Worm (Caenorhabditis elegans) whole organism, mixed stage, embryonic: ENCODE data around the gene Y76B12C.4.

Source experiments
- M03D4.4 ChIP-seq: sonication (generic microtip); optimal IDR thresholded peaks from 2 replicates; lab custom pipeline; 2017; ENCODE audit warnings: mild to moderate bottlenecking, missing genetic modification characterization, missing compliant biosample characterization
- bed-3 ChIP-seq: fragments of 200-800 bp; sonication (Bioruptor generic); optimal IDR thresholded peaks from 3 replicates; lab custom pipeline; 2018; ENCODE audit warnings: mild to moderate bottlenecking, missing genetic modification characterization, moderate library complexity, missing compliant biosample characterization
- blmp-1 ChIP-seq: fragments of 150-350 bp; optimal IDR thresholded peaks from 2 replicates; lab custom pipeline; 2014; ENCODE audit warnings: missing biosample characterization, missing genetic modification characterization
- ceh-39 ChIP-seq: fragments of 150-350 bp; optimal IDR thresholded peaks from 2 replicates; lab custom pipeline; 2014; ENCODE audit warnings: missing biosample characterization, missing genetic modification characterization
- ceh-43 ChIP-seq: fragments of 200-800 bp; sonication (Bioruptor generic); optimal IDR thresholded peaks from 2 replicates; lab custom pipeline; 2018; ENCODE audit warnings: mild to moderate bottlenecking, missing genetic modification characterization, moderate library complexity, missing compliant biosample characterization
- ceh-83 ChIP-seq: fragments of 200-800 bp; sonication (Bioruptor generic); optimal IDR thresholded peaks from 2 replicates; lab custom pipeline; 2018; ENCODE audit warnings: mild to moderate bottlenecking, missing genetic modification characterization, missing compliant biosample characterization
- ces-1 ChIP-seq: fragments of 150-350 bp; optimal IDR thresholded peaks from 2 replicates; lab custom pipeline; 2014; ENCODE audit warnings: missing biosample characterization, missing genetic modification reagents, missing genetic modification characterization
- cnd-1 ChIP-seq: fragments of 200-800 bp; sonication (Bioruptor generic); optimal IDR thresholded peaks from 2 replicates; lab custom pipeline; 2018; ENCODE audit warnings: mild to moderate bottlenecking, missing genetic modification characterization, missing compliant biosample characterization
- drap-1 ChIP-seq: fragments of 200-800 bp; sonication (Bioruptor generic); optimal IDR thresholded peaks from 3 replicates; lab custom pipeline; 2018; ENCODE audit warnings: mild to moderate bottlenecking, missing genetic modification characterization, missing compliant biosample characterization
- elt-1 ChIP-seq: sonication (generic microtip); optimal IDR thresholded peaks from 2 replicates; lab custom pipeline; 2017; ENCODE audit warnings: missing genetic modification characterization, mild to moderate bottlenecking, missing compliant biosample characterization, antibody characterized with exemption, moderate library complexity, borderline replicate concordance; ENCODE audit not compliant: insufficient read depth
- elt-3 ChIP-seq: fragments of 150-350 bp; optimal IDR thresholded peaks from 2 replicates; lab custom pipeline; 2014; ENCODE audit warnings: missing biosample characterization, missing genetic modification characterization
- flh-1 ChIP-seq: fragments of 200-800 bp; sonication (Bioruptor generic); optimal IDR thresholded peaks from 2 replicates; lab custom pipeline; 2018; ENCODE audit warnings: mild to moderate bottlenecking, missing genetic modification characterization, moderate library complexity, missing compliant biosample characterization
- ham-2 ChIP-seq: fragments of 200-800 bp; sonication (Bioruptor generic); optimal IDR thresholded peaks from 2 replicates; lab custom pipeline; 2018; ENCODE audit warnings: mild to moderate bottlenecking, missing genetic modification characterization, missing compliant biosample characterization
- hlh-1 ChIP-seq: fragments of 150-350 bp; optimal IDR thresholded peaks from 2 replicates; lab custom pipeline; 2014; ENCODE audit warnings: missing biosample characterization, missing genetic modification reagents, missing genetic modification characterization
- lin-13 ChIP-seq: fragments of 150-350 bp; optimal IDR thresholded peaks from 2 replicates; lab custom pipeline; 2014; ENCODE audit warnings: missing biosample characterization, missing genetic modification characterization
- lin-32 ChIP-seq: fragments of 200-800 bp; sonication (Bioruptor generic); optimal IDR thresholded peaks from 2 replicates; lab custom pipeline; 2018; ENCODE audit warnings: mild to moderate bottlenecking, missing genetic modification characterization, missing compliant biosample characterization
- lsy-2 ChIP-seq: fragments of 150-350 bp; optimal IDR thresholded peaks from 2 replicates; lab custom pipeline; 2014; ENCODE audit warnings: missing biosample characterization, missing genetic modification characterization
- mab-5 ChIP-seq: fragments of 150-350 bp; optimal IDR thresholded peaks from 2 replicates; lab custom pipeline; 2014; ENCODE audit warnings: missing biosample characterization, missing genetic modification characterization
- mls-2 ChIP-seq: sonication (generic microtip); optimal IDR thresholded peaks from 2 replicates; lab custom pipeline; 2016; ENCODE audit warnings: mild to moderate bottlenecking, missing genetic modification characterization, moderate library complexity, missing compliant biosample characterization
- nhr-12 ChIP-seq: fragments of 150-350 bp; optimal IDR thresholded peaks from 2 replicates; lab custom pipeline; 2014; ENCODE audit warnings: missing biosample characterization, missing genetic modification characterization
- nhr-2 ChIP-seq: fragments of 150-350 bp; optimal IDR thresholded peaks from 2 replicates; lab custom pipeline; 2014; ENCODE audit warnings: missing biosample characterization, missing genetic modification characterization
- nhr-237 ChIP-seq: fragments of 150-350 bp; optimal IDR thresholded peaks from 2 replicates; lab custom pipeline; 2014; ENCODE audit warnings: missing biosample characterization, missing genetic modification characterization
- nhr-28 ChIP-seq: fragments of 150-350 bp; optimal IDR thresholded peaks from 2 replicates; lab custom pipeline; 2014; ENCODE audit warnings: missing biosample characterization, missing genetic modification characterization
- nhr-76 ChIP-seq: sonication (generic microtip); optimal IDR thresholded peaks from 2 replicates; lab custom pipeline; 2017; ENCODE audit warnings: missing biosample characterization, missing genetic modification characterization
- pha-4 ChIP-seq: fragments of 150-350 bp; optimal IDR thresholded peaks from 2 replicates; lab custom pipeline; 2018; ENCODE audit warnings: missing biosample characterization, missing genetic modification reagents, missing genetic modification characterization
- sem-2 ChIP-seq: fragments of 200-800 bp; sonication (Bioruptor generic); optimal IDR thresholded peaks from 2 replicates; lab custom pipeline; 2018; ENCODE audit warnings: mild to moderate bottlenecking, missing genetic modification characterization, missing compliant biosample characterization
- snpc-4 ChIP-seq: fragments of 150-350 bp; optimal IDR thresholded peaks from 2 replicates; lab custom pipeline; 2014; ENCODE audit warnings: missing biosample characterization, missing genetic modification characterization
- sptf-1 ChIP-seq: sonication (generic microtip); optimal IDR thresholded peaks from 2 replicates; lab custom pipeline; 2017; ENCODE audit warnings: mild to moderate bottlenecking, missing genetic modification characterization, moderate library complexity, missing compliant biosample characterization
- tbx-8 ChIP-seq: fragments of 200-800 bp; sonication (Bioruptor generic); optimal IDR thresholded peaks from 2 replicates; lab custom pipeline; 2018; ENCODE audit warnings: mild to moderate bottlenecking, missing genetic modification characterization, moderate library complexity, missing compliant biosample characterization
- unc-120 ChIP-seq: sonication (generic microtip); optimal IDR thresholded peaks from 2 replicates; lab custom pipeline; 2017; ENCODE audit warnings: missing genetic modification characterization, missing compliant biosample characterization; ENCODE audit not compliant: poor library complexity, severe bottlenecking
- unc-39 ChIP-seq: fragments of 150-350 bp; optimal IDR thresholded peaks from 2 replicates; lab custom pipeline; 2014; ENCODE audit warnings: missing biosample characterization, missing genetic modification characterization
- ztf-11 ChIP-seq: fragments of 150-350 bp; optimal IDR thresholded peaks from 2 replicates; lab custom pipeline; 2014; ENCODE audit warnings: missing biosample characterization, missing genetic modification characterization

Y76B12C.4 gene

ce11 chrIV:1975594-1975993, 3.4 kb upstream of the Y76B12C.4 start:
- TF ChIP-seq blmp-1 (no peak), elt-3 (tag; lab: Kevin White, UChicago) (no peak), ces-1 (GFP tag; lab: Kevin White, UChicago) (peak; percentile 61)

- no peak for TF ChIP-seq hlh-1 (tag; lab: Kevin White, UChicago)
- TF ChIP-seq unc-120: peak; percentile 21
- TF ChIP-seq, all 35 proteins: peak for 1
These were observed 1.2 kb upstream of the Y76B12C.4 start, which contains the start of gene Y76B12C.3 for ce11 chrIV:1973372-1973771. Gene Y76B12C.3 (plus strand): TSS chrIV:1973705.

ce11 chrIV:1971078-1971477, 1.1 kb downstream of the Y76B12C.4 start:
- TF ChIP-seq nhr-28 (tag; lab: Kevin White, UChicago) (no peak), unc-120 (no peak), ceh-43 (GFP tag; lab: Kevin White, UChicago) (no peak), flh-1 (GFP tag; lab: Kevin White, UChicago) (no peak), lsy-2 (no peak), lin-32 (GFP tag; lab: Kevin White, UChicago) (no peak), M03D4.4 (tag; lab: Kevin White, UChicago) (no peak), elt-1 (tag; lab: Kevin White, UChicago) (no peak), pha-4 (tag; lab: Kevin White, UChicago) (no peak), cnd-1 (no peak), nhr-76 (no peak), ceh-83 (GFP tag; lab: Kevin White, UChicago) (no peak), nhr-12 (tag; lab: Kevin White, UChicago) (no peak), lin-13 (tag; lab: Kevin White, UChicago) (no peak), mab-5 (tag; lab: Kevin White, UChicago) (no peak), ceh-39 (tag; lab: Kevin White, UChicago) (no peak), blmp-1 (no peak), mls-2 (no peak), sptf-1 (tag; lab: Kevin White, UChicago) (no peak), bed-3 (GFP tag; lab: Kevin White, UChicago) (no peak)

ce11 chrIV:1970158-1970557, 2.0 kb downstream of the Y76B12C.4 start:
- TF ChIP-seq nhr-12 (tag; lab: Kevin White, UChicago): no peak
- no peak for TF ChIP-seq drap-1 (GFP tag; lab: Kevin White, UChicago)
- TF ChIP-seq nhr-2: no peak
- no peak for TF ChIP-seq mls-2
- no peak for TF ChIP-seq nhr-76
- TF ChIP-seq flh-1 (GFP tag; lab: Kevin White, UChicago): no peak
- TF ChIP-seq M03D4.4 (tag; lab: Kevin White, UChicago): no peak
- TF ChIP-seq elt-3 (tag; lab: Kevin White, UChicago): no peak
- no peak for TF ChIP-seq sem-2
- no peak for TF ChIP-seq tbx-8
- no peak for TF ChIP-seq ceh-83 (GFP tag; lab: Kevin White, UChicago)
- no peak for TF ChIP-seq ham-2
- no peak for TF ChIP-seq nhr-237 (tag; lab: Kevin White, UChicago)
- TF ChIP-seq hlh-1 (tag; lab: Kevin White, UChicago): no peak
- no peak for TF ChIP-seq mab-5 (tag; lab: Kevin White, UChicago)
- TF ChIP-seq unc-39: no peak
- TF ChIP-seq ztf-11 (tag; lab: Kevin White, UChicago): no peak

- TF ChIP-seq ztf-11 (tag; lab: Kevin White, UChicago) (no peak), mls-2 (no peak), ham-2 (no peak), mab-5 (tag; lab: Kevin White, UChicago) (no peak), snpc-4 (tag; lab: Kevin White, UChicago) (no peak), bed-3 (GFP tag; lab: Kevin White, UChicago) (no peak), unc-39 (no peak), nhr-2 (no peak)
These were observed 2.8 kb downstream of the Y76B12C.4 start, which contains the start of gene Y48A5A.3 for ce11 chrIV:1969353-1969752. Gene Y48A5A.3 (plus strand): TSS chrIV:1969737.
